Fruit fly (Drosophila melanogaster) S2 (cell line): ENCODE results near the gene Osi18.

Source experiments
- CG8478 ChIP-seq: fragments of >200 bp; optimal IDR thresholded peaks from 2 replicates; lab custom pipeline; 2018
- CTCF ChIP-seq, 2 experiments: fragments of >200 bp; optimal IDR thresholded peaks; 2 replicates each; lab custom pipeline; 2018

The Osi18 gene

DNA sequence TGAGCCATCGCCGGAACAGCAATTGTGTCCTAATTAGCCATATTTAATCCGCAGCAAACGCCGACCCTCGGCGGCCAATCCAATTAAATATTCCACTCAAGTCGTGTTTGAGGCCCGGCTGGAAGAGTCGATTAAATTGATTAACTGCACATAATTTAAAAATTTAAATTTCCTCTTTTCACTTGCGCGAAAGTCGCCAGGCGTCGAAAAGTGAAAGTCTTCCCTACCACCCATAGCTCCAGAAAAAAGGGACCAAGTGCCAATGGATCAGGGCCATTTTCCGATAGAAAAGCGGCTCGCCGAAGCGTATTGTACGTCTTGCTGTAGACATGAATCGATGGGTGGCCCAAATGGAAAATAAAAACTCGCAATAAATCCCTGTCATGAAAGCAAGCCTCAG lies 7.3 kb downstream of the Osi18 start:
- TF ChIP-seq CG8478 (lab: Kevin White, UChicago), result no peak
- TF ChIP-seq CTCF (optimal IDR thresholded peaks at IDR 0.05; lab: Kevin White, UChicago), result no peak

dm6 chr3R:6339795-6340194 lies 9.7 kb downstream of the Osi18 start, which contains the start of gene Osi20:
Gene Osi20, plus strand, starts transcription at chr3R:6340095.
- TF ChIP-seq CG8478 (lab: Kevin White, UChicago) (no peak), CTCF (optimal IDR thresholded peaks at IDR 0.05; lab: Kevin White, UChicago) (no peak)

DNA sequence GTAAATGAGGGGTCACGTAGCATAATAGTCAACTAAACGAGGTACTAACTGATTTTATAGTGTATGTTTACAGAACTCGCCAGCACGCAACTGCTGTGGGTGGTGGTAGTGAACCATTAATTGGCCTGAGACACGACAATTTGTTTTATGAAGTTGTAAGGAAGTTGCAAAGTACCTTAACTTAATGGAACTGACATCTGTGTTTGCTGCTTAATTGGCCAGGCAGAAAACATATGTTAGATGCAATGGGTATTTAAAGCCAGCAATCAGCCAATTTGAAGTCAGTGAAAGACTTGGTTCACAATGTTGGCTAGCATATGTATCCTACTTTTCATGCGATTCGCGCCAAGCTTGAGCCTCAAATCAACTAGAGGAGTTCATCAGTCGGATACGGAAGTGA lies 11.6 kb downstream of the Osi18 start, which contains the start of gene CG17917:
Gene CG17917 (plus strand): TSS at position 301 of the 400 bp plus-strand sequence.
- TF ChIP-seq CTCF (optimal IDR thresholded peaks at IDR 0.05; lab: Kevin White, UChicago), result no peak
- TF ChIP-seq CG8478 (lab: Kevin White, UChicago), result no peak

DNA sequence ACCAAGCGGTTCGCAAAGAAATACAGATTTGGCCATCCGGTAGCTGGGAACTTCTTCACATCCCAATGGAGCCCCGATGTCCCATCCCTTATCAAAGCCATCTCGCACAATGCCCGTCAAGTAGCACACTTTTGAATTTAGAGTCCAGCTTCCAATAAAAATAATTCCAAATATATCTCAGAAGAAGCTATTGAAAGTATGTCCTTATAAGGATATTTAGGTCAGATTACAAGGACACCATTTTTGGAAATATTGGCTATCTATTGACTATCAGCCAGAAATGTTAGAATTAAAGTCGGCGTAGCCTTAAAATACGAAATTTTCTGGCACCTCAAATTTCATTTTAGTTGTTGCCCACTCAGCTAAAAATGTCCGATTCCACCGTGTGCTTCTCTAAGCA lies 12.7 kb downstream of the Osi18 start, which contains the start of gene CG10298:
Gene CG10298 (plus strand): TSS at position 301 of the 400 bp plus-strand sequence.
- TF ChIP-seq CTCF (optimal IDR thresholded peaks at IDR 0.05; lab: Kevin White, UChicago) (no peak), CG8478 (lab: Kevin White, UChicago) (no peak)

dm6 chr3R:6343396-6344239 lies 13.6 kb downstream of the Osi18 start, which contains the start of gene CG17919:
Gene CG17919, plus strand, starts transcription at chr3R:6344029.
- TF ChIP-seq CG8478 (lab: Kevin White, UChicago) (no peak), CTCF (optimal IDR thresholded peaks at IDR 0.05; lab: Kevin White, UChicago) (no peak)

- TF ChIP-seq CTCF (optimal IDR thresholded peaks at IDR 0.05; lab: Kevin White, UChicago) (no peak), CG8478 (lab: Kevin White, UChicago) (no peak)
Observed at dm6 chr3R:6345814-6346213, 15.8 kb downstream of the Osi18 start, which contains the start of the genes SmD2 and CG18048. Gene SmD2, minus strand, starts transcription at chr3R:6345911. Gene CG18048, plus strand, starts transcription at chr3R:6346111.

dm6 chr3R:6348943-6349342 lies 18.9 kb downstream of the Osi18 start, which contains the start of gene Hr83:
Gene Hr83, plus strand, starts transcription at chr3R:6349243.
- TF ChIP-seq CTCF (optimal IDR thresholded peaks at IDR 0.05; lab: Kevin White, UChicago) (no peak), CG8478 (lab: Kevin White, UChicago) (no peak)

DNA sequence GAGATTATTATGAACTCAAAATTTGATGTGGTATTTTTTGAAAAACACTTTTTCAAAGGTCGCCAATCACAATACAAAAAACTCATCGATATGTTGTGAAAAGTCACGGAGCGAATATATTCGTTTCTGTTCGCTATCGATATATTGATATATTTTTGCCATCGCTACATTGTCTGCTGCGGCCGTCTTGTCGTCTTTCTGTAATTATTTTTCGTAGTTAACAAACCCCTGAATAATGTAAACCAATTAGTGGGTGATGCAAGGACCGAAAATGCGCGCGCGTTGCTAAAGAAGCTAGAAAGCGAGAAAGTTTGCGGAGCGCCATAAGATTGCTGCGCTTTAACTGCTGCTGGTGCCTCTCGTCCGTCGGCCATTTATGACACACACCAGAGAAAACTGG lies 20.7 kb downstream of the Osi18 start, which contains the start of gene Pak:
Gene Pak (plus strand): TSS at position 142 of the 400 bp plus-strand sequence.
- TF ChIP-seq CTCF (optimal IDR thresholded peaks at IDR 0.05; lab: Kevin White, UChicago) (no peak), CG8478 (lab: Kevin White, UChicago) (no peak)

- TF ChIP-seq CG8478 (lab: Kevin White, UChicago) (no peak), CTCF (optimal IDR thresholded peaks at IDR 0.05; lab: Kevin White, UChicago) (no peak)
Observed at dm6 chr3R:6351181-6351580, 21.1 kb downstream of the Osi18 start.

DNA sequence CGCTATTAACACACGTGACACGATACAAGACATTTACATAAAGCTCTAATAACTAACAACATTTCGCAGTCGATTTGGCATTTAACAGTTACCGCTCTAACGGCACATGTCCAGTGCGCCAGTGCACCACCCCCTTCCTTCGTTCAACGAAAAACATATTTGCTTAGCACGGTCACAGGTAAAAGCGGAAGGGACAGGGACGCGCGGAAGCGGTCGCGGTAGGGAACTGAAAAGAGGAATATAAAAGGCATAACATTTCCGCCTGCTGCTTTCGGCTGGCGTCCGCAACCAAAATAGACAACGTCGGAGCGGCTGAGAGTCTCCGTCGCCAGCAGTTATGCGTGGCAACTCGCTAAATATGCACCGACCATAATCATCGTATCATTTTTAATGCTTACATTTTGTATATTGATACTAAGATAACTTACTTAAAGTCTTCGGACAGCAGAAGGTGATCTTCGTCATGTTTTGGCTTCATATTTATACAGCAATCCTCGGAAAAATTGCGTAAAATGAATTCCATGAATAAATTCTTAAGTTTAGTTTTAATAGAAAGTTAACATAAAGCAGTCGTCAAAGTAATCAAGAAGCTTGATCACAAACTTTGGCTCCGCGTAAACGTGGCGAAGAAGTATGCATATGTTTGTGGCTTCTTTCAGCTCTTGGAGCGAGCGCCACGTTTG lies 21.8 kb downstream of the Osi18 start:
- TF ChIP-seq CG8478 (lab: Kevin White, UChicago), result no peak
- no peak for TF ChIP-seq CTCF (optimal IDR thresholded peaks at IDR 0.05; lab: Kevin White, UChicago)

DNA sequence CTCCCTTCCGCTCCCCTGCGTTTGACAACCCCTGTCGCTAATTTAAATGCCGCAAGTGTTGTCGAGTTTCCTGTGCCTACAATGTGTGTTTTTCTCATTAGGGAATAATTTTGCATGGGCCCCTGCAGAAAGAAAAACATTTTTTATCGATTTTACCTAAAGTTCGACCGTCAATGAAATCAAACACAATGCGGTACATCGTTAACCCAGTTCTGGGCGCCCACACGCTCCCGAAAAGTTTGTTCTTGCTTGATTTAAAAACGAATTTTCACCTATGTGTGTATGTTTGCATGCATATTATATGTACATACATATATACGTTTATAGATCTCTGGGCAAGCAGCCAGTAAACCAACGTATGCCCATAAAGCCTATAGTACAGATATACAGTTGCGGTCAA lies 22.4 kb downstream of the Osi18 start:
- TF ChIP-seq CTCF (optimal IDR thresholded peaks at IDR 0.05; lab: Kevin White, UChicago) (no peak), CG8478 (lab: Kevin White, UChicago) (no peak)

dm6 chr3R:6352893-6353623 lies 23.0 kb downstream of the Osi18 start:
- TF ChIP-seq CTCF (optimal IDR thresholded peaks at IDR 0.05; lab: Kevin White, UChicago) (no peak), CG8478 (lab: Kevin White, UChicago) (no peak)

- TF ChIP-seq CG8478 (lab: Kevin White, UChicago) (no peak), CTCF (optimal IDR thresholded peaks at IDR 0.05; lab: Kevin White, UChicago) (no peak)
Observed at dm6 chr3R:6353624-6354352, 23.7 kb downstream of the Osi18 start.
